Worm (Caenorhabditis elegans) whole organism, L3 larva: ENCODE results near the gene F53A3.1.

ENCODE experiments used
- ceh-82 ChIP-seq: fragments of 150-350 bp; optimal IDR thresholded peaks from 2 replicates; lab custom pipeline; 2014; ENCODE audit warnings: missing biosample characterization, missing genetic modification characterization
- elt-2 ChIP-seq: sonication (generic microtip); optimal IDR thresholded peaks from 2 replicates; lab custom pipeline; 2016; ENCODE audit warnings: missing genetic modification reagents, mild to moderate bottlenecking, missing genetic modification characterization, missing compliant biosample characterization
- fkh-2 ChIP-seq: fragments of 150-350 bp; optimal IDR thresholded peaks from 2 replicates; lab custom pipeline; 2014; ENCODE audit warnings: missing biosample characterization, missing genetic modification reagents, missing genetic modification characterization
- fos-1 ChIP-seq: fragments of 150-350 bp; optimal IDR thresholded peaks from 2 replicates; lab custom pipeline; 2014; ENCODE audit warnings: missing biosample characterization, missing genetic modification characterization
- lin-39 ChIP-seq: fragments of 150-350 bp; optimal IDR thresholded peaks from 2 replicates; lab custom pipeline; 2018; ENCODE audit warnings: missing biosample characterization, missing genetic modification reagents, missing genetic modification characterization
- nfya-1 ChIP-seq: sonication (generic microtip); optimal IDR thresholded peaks from 2 replicates; lab custom pipeline; 2017; ENCODE audit warnings: missing genetic modification characterization, mild to moderate bottlenecking, missing compliant biosample characterization, antibody characterized with exemption, moderate library complexity; ENCODE audit not compliant: insufficient read depth
- nhr-12 ChIP-seq: fragments of 150-350 bp; optimal IDR thresholded peaks from 2 replicates; lab custom pipeline; 2014; ENCODE audit warnings: missing biosample characterization, missing genetic modification characterization
- nhr-237 ChIP-seq: fragments of 150-350 bp; optimal IDR thresholded peaks from 2 replicates; lab custom pipeline; 2014; ENCODE audit warnings: missing biosample characterization, missing genetic modification characterization
- nhr-77 ChIP-seq: fragments of 150-350 bp; optimal IDR thresholded peaks from 2 replicates; lab custom pipeline; 2014; ENCODE audit warnings: missing biosample characterization, missing genetic modification characterization
- skn-1 ChIP-seq: fragments of 150-350 bp; optimal IDR thresholded peaks from 2 replicates; lab custom pipeline; 2014; ENCODE audit warnings: missing biosample characterization, missing genetic modification characterization
- zag-1 ChIP-seq: fragments of 150-350 bp; optimal IDR thresholded peaks from 2 replicates; lab custom pipeline; 2014; ENCODE audit warnings: missing biosample characterization, missing genetic modification characterization

- TF ChIP-seq nhr-237 (tag; lab: Kevin White, UChicago): no peak
- peak; percentile 35 for TF ChIP-seq lin-39 (tag; lab: Kevin White, UChicago)
- TF ChIP-seq fos-1 (tag; lab: Kevin White, UChicago): peak; percentile 54
- peak; percentile 92 for TF ChIP-seq elt-2 (tag; lab: Kevin White, UChicago)
- TF ChIP-seq zag-1 (tag; lab: Kevin White, UChicago): peak; percentile 71
- TF ChIP-seq nhr-77 (tag; lab: Kevin White, UChicago): peak; percentile 42
- peak; percentile 52 for TF ChIP-seq ceh-82 (tag; lab: Kevin White, UChicago)
- no peak for TF ChIP-seq nhr-12
- TF ChIP-seq fkh-2 (tag; lab: Kevin White, UChicago): no peak
- TF ChIP-seq skn-1: peak; percentile 71
- TF ChIP-seq nfya-1 (tag; lab: Kevin White, UChicago): peak; percentile 91
These were observed 22.2 kb downstream of the F53A3.1 start for ce11 chrIII:1921136-1921680.
